Worm (Caenorhabditis elegans) whole organism, L3 larva: ENCODE results near the gene grl-8.

ENCODE experiments used
- ZK546.5 ChIP-seq: sonication (generic microtip); optimal IDR thresholded peaks from 2 replicates; lab custom pipeline; 2017; ENCODE audit warnings: missing biosample characterization, missing genetic modification characterization
- aly-2 ChIP-seq: fragments of 150-350 bp; optimal IDR thresholded peaks from 2 replicates; lab custom pipeline; 2014; ENCODE audit warnings: missing biosample characterization, missing genetic modification characterization
- ceh-28 ChIP-seq: fragments of 150-350 bp; optimal IDR thresholded peaks from 2 replicates; lab custom pipeline; 2014; ENCODE audit warnings: missing biosample characterization, missing genetic modification reagents, missing genetic modification characterization
- ceh-9 ChIP-seq: sonication (generic microtip); optimal IDR thresholded peaks from 2 replicates; lab custom pipeline; 2018; ENCODE audit warnings: missing biosample characterization, missing genetic modification characterization
- daf-12 ChIP-seq: fragments of 150-350 bp; optimal IDR thresholded peaks from 2 replicates; lab custom pipeline; 2014; ENCODE audit warnings: missing biosample characterization, missing genetic modification reagents, missing genetic modification characterization
- egl-27 ChIP-seq: sonication (generic microtip); optimal IDR thresholded peaks from 4 replicates; lab custom pipeline; 2017; ENCODE audit warnings: missing biosample characterization, missing genetic modification reagents, missing genetic modification characterization
- egl-5 ChIP-seq: fragments of 150-350 bp; optimal IDR thresholded peaks from 2 replicates; lab custom pipeline; 2017; ENCODE audit warnings: missing biosample characterization, missing genetic modification reagents, missing genetic modification characterization, inconsistent platforms
- elt-2 ChIP-seq: sonication (generic microtip); optimal IDR thresholded peaks from 2 replicates; lab custom pipeline; 2016; ENCODE audit warnings: missing genetic modification reagents, mild to moderate bottlenecking, missing genetic modification characterization, missing compliant biosample characterization
- eor-1 ChIP-seq, 2 experiments: fragments of 150-350 bp; optimal IDR thresholded peaks; 2 replicates each; lab custom pipeline; 2014 to 2018; ENCODE audit warnings: missing biosample characterization in 2 of 2, missing genetic modification characterization in 2 of 2
- fkh-2 ChIP-seq: fragments of 150-350 bp; optimal IDR thresholded peaks from 2 replicates; lab custom pipeline; 2014; ENCODE audit warnings: missing biosample characterization, missing genetic modification reagents, missing genetic modification characterization
- jun-1 ChIP-seq: fragments of 150-350 bp; optimal IDR thresholded peaks from 2 replicates; lab custom pipeline; 2014; ENCODE audit warnings: missing biosample characterization, missing genetic modification reagents, missing genetic modification characterization
- lin-15B ChIP-seq: fragments of 150-350 bp; optimal IDR thresholded peaks from 2 replicates; lab custom pipeline; 2014; ENCODE audit warnings: missing biosample characterization, missing genetic modification characterization
- lin-39 ChIP-seq: fragments of 150-350 bp; optimal IDR thresholded peaks from 2 replicates; lab custom pipeline; 2018; ENCODE audit warnings: missing biosample characterization, missing genetic modification reagents, missing genetic modification characterization
- lsy-12 ChIP-seq: sonication (generic microtip); optimal IDR thresholded peaks from 2 replicates; lab custom pipeline; 2016; ENCODE audit warnings: mild to moderate bottlenecking, missing genetic modification characterization, missing compliant biosample characterization
- mdl-1 ChIP-seq: fragments of 150-350 bp; optimal IDR thresholded peaks from 2 replicates; lab custom pipeline; 2014; ENCODE audit warnings: missing biosample characterization, missing genetic modification characterization
- mml-1 ChIP-seq: fragments of 150-350 bp; sonication (generic microtip); optimal IDR thresholded peaks from 3 replicates; lab custom pipeline; 2014; ENCODE audit warnings: missing biosample characterization, missing genetic modification characterization
- nfya-1 ChIP-seq: sonication (generic microtip); optimal IDR thresholded peaks from 2 replicates; lab custom pipeline; 2017; ENCODE audit warnings: missing genetic modification characterization, mild to moderate bottlenecking, missing compliant biosample characterization, antibody characterized with exemption, moderate library complexity; ENCODE audit not compliant: insufficient read depth
- nhr-11 ChIP-seq: fragments of 150-350 bp; optimal IDR thresholded peaks from 2 replicates; lab custom pipeline; 2014; ENCODE audit warnings: missing biosample characterization, missing genetic modification characterization
- nhr-12 ChIP-seq: fragments of 150-350 bp; optimal IDR thresholded peaks from 2 replicates; lab custom pipeline; 2014; ENCODE audit warnings: missing biosample characterization, missing genetic modification characterization
- nhr-237 ChIP-seq: fragments of 150-350 bp; optimal IDR thresholded peaks from 2 replicates; lab custom pipeline; 2014; ENCODE audit warnings: missing biosample characterization, missing genetic modification characterization
- nhr-25 ChIP-seq: sonication (generic microtip); optimal IDR thresholded peaks from 2 replicates; lab custom pipeline; 2017; ENCODE audit warnings: missing biosample characterization, missing genetic modification characterization
- nhr-43 ChIP-seq: sonication (generic microtip); optimal IDR thresholded peaks from 2 replicates; lab custom pipeline; 2016; ENCODE audit warnings: mild to moderate bottlenecking, missing genetic modification characterization, missing compliant biosample characterization; ENCODE audit not compliant: poor library complexity, severe bottlenecking
- nhr-76 ChIP-seq: fragments of 150-350 bp; sonication (generic microtip); optimal IDR thresholded peaks from 5 replicates; lab custom pipeline; 2014; ENCODE audit warnings: missing biosample characterization, missing genetic modification characterization
- nhr-77 ChIP-seq: fragments of 150-350 bp; optimal IDR thresholded peaks from 2 replicates; lab custom pipeline; 2014; ENCODE audit warnings: missing biosample characterization, missing genetic modification characterization
- sea-2 ChIP-seq: fragments of 150-350 bp; sonication (generic microtip); optimal IDR thresholded peaks from 4 replicates; lab custom pipeline; 2014; ENCODE audit warnings: missing biosample characterization, missing genetic modification reagents, missing genetic modification characterization
- snpc-4 ChIP-seq: fragments of 150-350 bp; optimal IDR thresholded peaks from 2 replicates; lab custom pipeline; 2014; ENCODE audit warnings: missing biosample characterization, missing genetic modification characterization
- unc-62 ChIP-seq: fragments of 150-350 bp; sonication (generic microtip); optimal IDR thresholded peaks from 4 replicates; lab custom pipeline; 2014; ENCODE audit warnings: missing biosample characterization, missing genetic modification reagents, missing genetic modification characterization
- zag-1 ChIP-seq: fragments of 150-350 bp; optimal IDR thresholded peaks from 2 replicates; lab custom pipeline; 2014; ENCODE audit warnings: missing biosample characterization, missing genetic modification characterization
- ztf-11 ChIP-seq: fragments of 150-350 bp; optimal IDR thresholded peaks from 2 replicates; lab custom pipeline; 2014; ENCODE audit warnings: missing biosample characterization, missing genetic modification characterization

grl-8 gene

ce11 chrV:6773735-6774134, 40.8 kb upstream of the grl-8 start, which contains the start of gene ZC404.16:
ZC404.16 (minus strand) TSS chrV:6773835.
- TF ChIP-seq egl-27, result no peak
- no peak for TF ChIP-seq lin-39 (tag; lab: Kevin White, UChicago)
- no peak for TF ChIP-seq ceh-9 (tag; lab: Kevin White, UChicago)
- TF ChIP-seq aly-2 (tag; lab: Kevin White, UChicago), result no peak
- TF ChIP-seq sea-2, result no peak
- no peak for TF ChIP-seq nhr-237
- TF ChIP-seq, all 47 proteins: peak for 0

ce11 chrV:6771645-6772044, 38.8 kb upstream of the grl-8 start, which contains the start of gene srh-30:
srh-30 (minus strand) TSS chrV:6771745.
- TF ChIP-seq ztf-11 (tag; lab: Kevin White, UChicago) (no peak), nhr-11 (tag; lab: Kevin White, UChicago) (no peak), lsy-12 (tag; lab: Kevin White, UChicago) (no peak)

ce11 chrV:6769440-6769839, 36.5 kb upstream of the grl-8 start:
- TF ChIP-seq mml-1 (no peak), lsy-12 (tag; lab: Kevin White, UChicago) (no peak), nhr-12 (tag; lab: Kevin White, UChicago) (no peak), fkh-2 (no peak), lin-15B (tag; lab: Kevin White, UChicago) (no peak), nhr-76 (tag; lab: Kevin White, UChicago) (no peak), ceh-9 (tag; lab: Kevin White, UChicago) (no peak), unc-62 (GFP tag; lab: Kevin White, UChicago) (no peak), egl-5 (tag; lab: Kevin White, UChicago) (no peak), aly-2 (tag; lab: Kevin White, UChicago) (no peak), nhr-11 (tag; lab: Kevin White, UChicago) (no peak), ZK546.5 (tag; lab: Kevin White, UChicago) (no peak), nhr-77 (tag; lab: Kevin White, UChicago) (no peak), zag-1 (tag; lab: Kevin White, UChicago) (no peak)

- no peak for TF ChIP-seq nhr-43 (tag; lab: Kevin White, UChicago)
- TF ChIP-seq nfya-1, result peak; percentile 17
These were observed 35.6 kb upstream of the grl-8 start, which contains the start of the genes T25F10.1 and clik-1 for ce11 chrV:6768452-6768929. T25F10.1 (plus strand) TSS chrV:6768502. clik-1 (minus strand) TSS chrV:6768732.

ce11 chrV:6767576-6767975, 34.7 kb upstream of the grl-8 start:
- TF ChIP-seq nhr-43 (tag; lab: Kevin White, UChicago) (no peak), snpc-4 (tag; lab: Kevin White, UChicago) (no peak), fkh-2 (no peak), ZK546.5 (tag; lab: Kevin White, UChicago) (no peak), ceh-28 (tag; lab: Kevin White, UChicago) (no peak), elt-2 (no peak), nhr-25 (tag; lab: Kevin White, UChicago) (no peak)
- TF ChIP-seq, all 47 proteins: peak for 0

ce11 chrV:6764972-6765371, 32.1 kb upstream of the grl-8 start, which contains the start of gene bbs-8:
bbs-8 (minus strand) TSS chrV:6765072.
- TF ChIP-seq mdl-1 (tag; lab: Kevin White, UChicago) (no peak), daf-12 (no peak)

- no peak for TF ChIP-seq nhr-11 (tag; lab: Kevin White, UChicago)
- TF ChIP-seq daf-12, result no peak
- no peak for TF ChIP-seq jun-1
- TF ChIP-seq eor-1 (tag; optimal IDR thresholded peaks at IDR 0.05; lab: Kevin White, UChicago), result no peak
These were observed 29.5 kb upstream of the grl-8 start, which contains the start of gene T25F10.4 for ce11 chrV:6762361-6762760. T25F10.4 (minus strand) TSS chrV:6762461.
